Worm (Caenorhabditis elegans): ENCODE data around the gene F42C5.4.

Gene F42C5.4

ce11 chrIV:7291957-7292356, at the start of gene F42C5.4:
Gene F42C5.4, minus strand, starts transcription at chrIV:7292127.
- TF ChIP-seq unc-62 (GFP tag; optimal IDR thresholded peaks at IDR 0.05): no peak

ce11 chrIV:7339095-7339494, 47.2 kb upstream of the F42C5.4 start:
- TF ChIP-seq unc-62 (GFP tag; optimal IDR thresholded peaks at IDR 0.05): no peak

- no peak for TF ChIP-seq unc-62 (GFP tag; optimal IDR thresholded peaks at IDR 0.05)
Observed at ce11 chrIV:7338042-7338441, 46.1 kb upstream of the F42C5.4 start.

ce11 chrIV:7332695-7333094, 40.8 kb upstream of the F42C5.4 start, which contains the start of gene ocr-4:
Gene ocr-4, minus strand, starts transcription at chrIV:7332795.
- TF ChIP-seq unc-62 (GFP tag; optimal IDR thresholded peaks at IDR 0.05): no peak

ce11 chrIV:7328918-7329317, 37.0 kb upstream of the F42C5.4 start, which contains the start of gene sqst-2:
Gene sqst-2, minus strand, starts transcription at chrIV:7328975.
- no peak for TF ChIP-seq unc-62 (GFP tag; optimal IDR thresholded peaks at IDR 0.05)

ce11 chrIV:7326613-7327149, 34.8 kb upstream of the F42C5.4 start, which contains the start of gene ifo-1:
Gene ifo-1, minus strand, starts transcription at chrIV:7326663.
- no peak for TF ChIP-seq unc-62 (GFP tag; optimal IDR thresholded peaks at IDR 0.05)

ce11 chrIV:7325698-7326097, 33.8 kb upstream of the F42C5.4 start:
- TF ChIP-seq unc-62 (GFP tag; optimal IDR thresholded peaks at IDR 0.05): no peak

ce11 chrIV:7324913-7325312, 33.0 kb upstream of the F42C5.4 start:
- no peak for TF ChIP-seq unc-62 (GFP tag; optimal IDR thresholded peaks at IDR 0.05)

- TF ChIP-seq unc-62 (GFP tag; optimal IDR thresholded peaks at IDR 0.05): no peak
Observed at ce11 chrIV:7323904-7324303, 32.0 kb upstream of the F42C5.4 start.

ce11 chrIV:7320688-7321087, 28.8 kb upstream of the F42C5.4 start:
- no peak for TF ChIP-seq unc-62 (GFP tag; optimal IDR thresholded peaks at IDR 0.05)

ce11 chrIV:7319931-7320435, 28.1 kb upstream of the F42C5.4 start:
- no peak for TF ChIP-seq unc-62 (GFP tag; optimal IDR thresholded peaks at IDR 0.05)

- no peak for TF ChIP-seq unc-62 (GFP tag; optimal IDR thresholded peaks at IDR 0.05)
Observed at ce11 chrIV:7318900-7319299, 27.0 kb upstream of the F42C5.4 start.

ce11 chrIV:7317829-7318529, 26.1 kb upstream of the F42C5.4 start:
- TF ChIP-seq unc-62 (GFP tag; optimal IDR thresholded peaks at IDR 0.05): no peak

ce11 chrIV:7316613-7317153, 24.8 kb upstream of the F42C5.4 start, which contains the start of gene F42C5.9:
Gene F42C5.9, minus strand, starts transcription at chrIV:7317103.
- no peak for TF ChIP-seq unc-62 (GFP tag; optimal IDR thresholded peaks at IDR 0.05)

- no peak for TF ChIP-seq unc-62 (GFP tag; optimal IDR thresholded peaks at IDR 0.05)
Observed at ce11 chrIV:7313962-7314361, 22.0 kb upstream of the F42C5.4 start.

- no peak for TF ChIP-seq unc-62 (GFP tag; optimal IDR thresholded peaks at IDR 0.05)
Observed at ce11 chrIV:7313397-7313910, 21.5 kb upstream of the F42C5.4 start, which contains the start of gene rps-8. Gene rps-8, minus strand, starts transcription at chrIV:7313860.
